Fruit fly (Drosophila melanogaster) whole organism, embryonic: ENCODE results near the gene CG11698.

Experiments used
- C15 ChIP-seq: fragments of 200-800 bp; sonication (Bioruptor generic); IDR thresholded peaks from 3 replicates; pipeline ENCODE4 v1.3.6; 2022; ENCODE audit warnings: missing biosample characterization, missing genetic modification characterization
- CG10366 ChIP-seq: fragments of 200-800 bp; sonication (Bioruptor generic); IDR thresholded peaks from 2 replicates; pipeline ENCODE4 v1.3.6; 2022; ENCODE audit warnings: missing biosample characterization, missing genetic modification characterization
- CG12391 ChIP-seq: fragments of 200-800 bp; sonication (Bioruptor generic); optimal IDR thresholded peaks from 3 replicates; lab custom pipeline; 2018; ENCODE audit warnings: missing biosample characterization, mild to moderate bottlenecking, missing genetic modification characterization, moderate library complexity
- CG13296 ChIP-seq: fragments of 200-800 bp; sonication (Bioruptor generic); optimal IDR thresholded peaks from 3 replicates; lab custom pipeline; 2018; ENCODE audit warnings: missing biosample characterization, mild to moderate bottlenecking, missing genetic modification characterization
- CG18011 ChIP-seq: fragments of 200-800 bp; sonication (Bioruptor generic); optimal IDR thresholded peaks from 2 replicates; lab custom pipeline; 2017; ENCODE audit warnings: missing biosample characterization, missing genetic modification characterization, mild to moderate bottlenecking, moderate library complexity, missing genotype
- CG2116 ChIP-seq: fragments of 200-800 bp; sonication (Bioruptor generic); optimal IDR thresholded peaks from 3 replicates; lab custom pipeline; 2018; ENCODE audit warnings: missing biosample characterization, mild to moderate bottlenecking, missing genetic modification characterization
- CG2678 ChIP-seq: fragments of 200-800 bp; sonication (Bioruptor generic); optimal IDR thresholded peaks from 3 replicates; lab custom pipeline; 2019; ENCODE audit warnings: missing biosample characterization, mild to moderate bottlenecking, missing genetic modification characterization, moderate library complexity
- CG32767 ChIP-seq: fragments of 200-800 bp; sonication (Bioruptor generic); IDR thresholded peaks from 2 replicates; pipeline ENCODE4 v1.3.6; 2022; ENCODE audit warnings: missing biosample characterization, missing genetic modification characterization
- CG32772 ChIP-seq: fragments of 200-800 bp; sonication (Bioruptor generic); IDR thresholded peaks from 2 replicates; pipeline ENCODE4 v1.3.6; 2022; ENCODE audit warnings: missing biosample characterization, missing genetic modification characterization
- CG4617 ChIP-seq: fragments of 200-800 bp; sonication (Bioruptor generic); optimal IDR thresholded peaks from 3 replicates; lab custom pipeline; 2016; ENCODE audit warnings: missing biosample characterization, missing genetic modification characterization, borderline replicate concordance
- CG5953 ChIP-seq: fragments of 200-800 bp; sonication (Bioruptor generic); IDR thresholded peaks from 2 replicates; pipeline ENCODE4 v1.3.6; 2022; ENCODE audit warnings: missing biosample characterization, missing genetic modification characterization
- CG6765 ChIP-seq: fragments of 200-800 bp; sonication (Bioruptor generic); optimal IDR thresholded peaks from 3 replicates; lab custom pipeline; 2017; ENCODE audit warnings: missing biosample characterization, mild to moderate bottlenecking, missing genetic modification characterization
- CG9437 ChIP-seq: fragments of 200-800 bp; sonication (Bioruptor generic); optimal IDR thresholded peaks from 2 replicates; lab custom pipeline; 2018; ENCODE audit warnings: missing biosample characterization, mild to moderate bottlenecking, missing genetic modification characterization
- D19A ChIP-seq: fragments of 200-800 bp; optimal IDR thresholded peaks from 3 replicates; lab custom pipeline; 2019; ENCODE audit warnings: missing biosample characterization, mild to moderate bottlenecking, missing genetic modification characterization, moderate library complexity
- Dbx ChIP-seq: fragments of 200-800 bp; sonication (Bioruptor generic); IDR thresholded peaks from 3 replicates; pipeline ENCODE4 v1.3.6; 2022; ENCODE audit warnings: missing biosample characterization, missing genetic modification characterization
- Dek ChIP-seq: fragments of 200-800 bp; sonication (Bioruptor generic); optimal IDR thresholded peaks from 3 replicates; lab custom pipeline; 2019; ENCODE audit warnings: missing biosample characterization, mild to moderate bottlenecking, missing genetic modification characterization, moderate library complexity
- E2f1 ChIP-seq: fragments of 200-800 bp; sonication (Bioruptor generic); IDR thresholded peaks from 2 replicates; pipeline ENCODE4 v1.3.6; 2022; ENCODE audit warnings: missing biosample characterization, missing genetic modification characterization
- Eip74EF ChIP-seq, 2 experiments: fragments of 200-800 bp in 1 of 2; fragments of >200 bp in 1 of 2; sonication (Bioruptor generic) in 1 of 2; optimal IDR thresholded peaks; 2 replicates each; lab custom pipeline; 2017 to 2019; ENCODE audit warnings: missing biosample characterization in 2 of 2, missing genetic modification characterization in 2 of 2, mild to moderate bottlenecking in 1 of 2, moderate library complexity in 1 of 2
- Ets97D ChIP-seq: fragments of 200-800 bp; sonication (Bioruptor generic); optimal IDR thresholded peaks from 3 replicates; lab custom pipeline; 2016; ENCODE audit warnings: missing biosample characterization, missing genetic modification characterization
- Hand ChIP-seq: fragments of 200-800 bp; sonication (Bioruptor generic); optimal IDR thresholded peaks from 2 replicates; lab custom pipeline; 2017; ENCODE audit warnings: mild to moderate bottlenecking, missing biosample characterization, missing genetic modification reagents, missing genetic modification characterization
- HmgD ChIP-seq: fragments of 200-800 bp; sonication (Bioruptor generic); optimal IDR thresholded peaks from 3 replicates; lab custom pipeline; 2016; ENCODE audit warnings: missing biosample characterization, missing genetic modification characterization
- HmgZ ChIP-seq: fragments of 200-800 bp; sonication (Bioruptor generic); optimal IDR thresholded peaks from 2 replicates; lab custom pipeline; 2018; ENCODE audit warnings: missing biosample characterization, mild to moderate bottlenecking, missing genetic modification characterization
- Hmx ChIP-seq: fragments of 200-800 bp; sonication (Bioruptor generic); optimal IDR thresholded peaks from 2 replicates; lab custom pipeline; 2016; ENCODE audit warnings: missing biosample characterization, missing genetic modification characterization
- Lhr ChIP-seq: fragments of 200-800 bp; sonication (Bioruptor generic); optimal IDR thresholded peaks from 3 replicates; lab custom pipeline; 2017; ENCODE audit warnings: mild to moderate bottlenecking, missing biosample characterization, missing genetic modification reagents, missing genetic modification characterization
- Med ChIP-seq: fragments of 200-800 bp; sonication (Bioruptor generic); peaks from one replicate; lab custom pipeline; 2016; ENCODE audit warnings: missing biosample characterization, missing genetic modification characterization, mild to moderate bottlenecking, inconsistent platforms, moderate library complexity
- Mrtf ChIP-seq: fragments of 200-800 bp; sonication (Bioruptor generic); IDR thresholded peaks from 3 replicates; pipeline ENCODE4 v1.3.6; 2022; ENCODE audit warnings: missing biosample characterization, missing genetic modification characterization
- NC2α ChIP-seq: fragments of 200-800 bp; sonication (Bioruptor generic); optimal IDR thresholded peaks from 2 replicates; lab custom pipeline; 2016; ENCODE audit warnings: missing biosample characterization, missing genetic modification characterization
- Ssrp ChIP-seq: fragments of 200-800 bp; sonication (Bioruptor generic); optimal IDR thresholded peaks from 2 replicates; lab custom pipeline; 2018; ENCODE audit warnings: missing biosample characterization, mild to moderate bottlenecking, missing genetic modification characterization, moderate library complexity
- YL-1 ChIP-seq: fragments of 200-800 bp; sonication (Bioruptor generic); optimal IDR thresholded peaks from 3 replicates; lab custom pipeline; 2017; ENCODE audit warnings: missing biosample characterization, mild to moderate bottlenecking, missing genetic modification characterization
- ap ChIP-seq: fragments of 200-800 bp; sonication (Bioruptor generic); IDR thresholded peaks from 2 replicates; pipeline ENCODE4 v1.3.6; 2022; ENCODE audit warnings: missing biosample characterization, missing genetic modification characterization
- corto ChIP-seq: fragments of 200-800 bp; sonication (Bioruptor generic); optimal IDR thresholded peaks from 2 replicates; lab custom pipeline; 2016; ENCODE audit warnings: missing biosample characterization, mild to moderate bottlenecking, missing genetic modification characterization, moderate library complexity
- dmrt11E ChIP-seq: fragments of 200-800 bp; sonication (Bioruptor generic); optimal IDR thresholded peaks from 3 replicates; lab custom pipeline; 2018; ENCODE audit warnings: missing biosample characterization, mild to moderate bottlenecking, missing genetic modification characterization, moderate library complexity
- eve ChIP-seq, 2 experiments: fragments of >200 bp; optimal IDR thresholded peaks; 2 replicates each; lab custom pipeline; 2017; ENCODE audit warnings: missing biosample characterization in 2 of 2, missing genetic modification characterization in 2 of 2
- ewg ChIP-seq: fragments of 200-800 bp; sonication (Bioruptor generic); optimal IDR thresholded peaks from 3 replicates; lab custom pipeline; 2017; ENCODE audit warnings: mild to moderate bottlenecking, missing biosample characterization, missing genetic modification reagents, missing genetic modification characterization
- hb ChIP-seq: fragments of 200-800 bp; sonication (Bioruptor generic); IDR thresholded peaks from 3 replicates; pipeline ENCODE4 v1.3.6; 2022; ENCODE audit warnings: missing biosample characterization, missing genetic modification characterization; ENCODE audit not compliant: partially characterized antibody
- her ChIP-seq: fragments of 200-800 bp; sonication (Bioruptor generic); optimal IDR thresholded peaks from 2 replicates; lab custom pipeline; 2016; ENCODE audit warnings: missing biosample characterization, missing genetic modification characterization
- knrl ChIP-seq: fragments of 200-800 bp; sonication (Bioruptor generic); IDR thresholded peaks from 3 replicates; pipeline ENCODE4 v1.3.6; 2022; ENCODE audit warnings: missing biosample characterization, missing genetic modification characterization; ENCODE audit not compliant: partially characterized antibody
- lmd ChIP-seq: fragments of 200-800 bp; sonication (Bioruptor generic); IDR thresholded peaks from 2 replicates; pipeline ENCODE4 v1.3.6; 2022; ENCODE audit warnings: missing biosample characterization, missing genetic modification characterization
- lola ChIP-seq, 3 experiments: fragments of >200 bp in 2 of 3; fragments of 200-800 bp in 1 of 3; sonication (Bioruptor generic) in 1 of 3; optimal IDR thresholded peaks; 2 replicates each; lab custom pipeline; 2017 to 2019; ENCODE audit warnings: missing biosample characterization in 3 of 3, missing genetic modification characterization in 3 of 3, mild to moderate bottlenecking in 1 of 3, moderate library complexity in 1 of 3
- nau ChIP-seq: fragments of 200-800 bp; sonication (Bioruptor generic); optimal IDR thresholded peaks from 3 replicates; lab custom pipeline; 2017; ENCODE audit warnings: missing biosample characterization, mild to moderate bottlenecking, missing genetic modification characterization, missing genetic modification reagents
- nerfin-2 ChIP-seq: fragments of 200-800 bp; sonication (Bioruptor generic); IDR thresholded peaks from 2 replicates; pipeline ENCODE4 v1.3.6; 2022; ENCODE audit warnings: missing biosample characterization, missing genetic modification characterization; ENCODE audit not compliant: partially characterized antibody
- pho ChIP-seq: fragments of 200-800 bp; sonication (Bioruptor generic); optimal IDR thresholded peaks from 2 replicates; lab custom pipeline; 2016; ENCODE audit warnings: missing biosample characterization, missing genetic modification characterization
- phol ChIP-seq: fragments of 200-800 bp; sonication (Bioruptor generic); optimal IDR thresholded peaks from 3 replicates; lab custom pipeline; 2018; ENCODE audit warnings: missing biosample characterization, mild to moderate bottlenecking, missing genetic modification characterization, moderate library complexity
- rib ChIP-seq: fragments of 200-800 bp; sonication (Bioruptor generic); IDR thresholded peaks from 2 replicates; pipeline ENCODE4 v1.3.6; 2022; ENCODE audit warnings: missing biosample characterization, missing genetic modification characterization
- salm ChIP-seq: fragments of 200-800 bp; sonication (Bioruptor generic); optimal IDR thresholded peaks from 2 replicates; lab custom pipeline; 2018; ENCODE audit warnings: missing biosample characterization, mild to moderate bottlenecking, missing genetic modification characterization
- sc ChIP-seq, 3 experiments: fragments of >200 bp in 2 of 3; fragments of 200-800 bp in 1 of 3; sonication (Bioruptor generic) in 1 of 3; optimal IDR thresholded peaks; 2 replicates in 2 of 3; 3 replicates in 1 of 3; lab custom pipeline; 2017; ENCODE audit warnings: mild to moderate bottlenecking in 1 of 3, missing biosample characterization in 1 of 3, missing genetic modification characterization in 1 of 3, missing genetic modification reagents in 1 of 3
- unc-4 ChIP-seq: fragments of 200-800 bp; sonication (Bioruptor generic); IDR thresholded peaks from 2 replicates; pipeline ENCODE4 v1.3.6; 2022; ENCODE audit warnings: missing biosample characterization, missing genetic modification characterization; ENCODE audit not compliant: partially characterized antibody
- wdn ChIP-seq: fragments of 200-800 bp; sonication (Bioruptor generic); IDR thresholded peaks from 2 replicates; pipeline ENCODE4 v1.3.6; 2022; ENCODE audit warnings: missing biosample characterization, missing genetic modification characterization
- yki ChIP-seq: fragments of >200 bp; optimal IDR thresholded peaks from 3 replicates; lab custom pipeline; 2018

Gene CG11698

dm6 chr3R:8362259-8362876, 50.4 kb downstream of the CG11698 start, which contains the start of the genes Veneno and CG7963 (continued):
- peak; percentile 24 for TF ChIP-seq Med
- no peak for TF ChIP-seq salm (tag; lab: Kevin White, UChicago)
- no peak for TF ChIP-seq her (GFP tag; lab: Kevin White, UChicago)
- no peak for TF ChIP-seq ap (GFP tag; lab: Robert Waterston, UW)
- peak; percentile 16 for TF ChIP-seq HmgZ (tag; lab: Kevin White, UChicago)
- TF ChIP-seq CG12391: peak; percentile 67
- TF ChIP-seq Ssrp (tag; lab: Kevin White, UChicago): peak; percentile 36
- TF ChIP-seq eve (GFP tag; optimal IDR thresholded peaks at IDR 0.05; lab: Kevin White, UChicago): no peak
- peak; percentile 19 for TF ChIP-seq dmrt11E (tag; lab: Kevin White, UChicago)
- no peak for TF ChIP-seq NC2α (GFP tag; lab: Kevin White, UChicago)
- 0 out of 3 replicates have a peak, but pooled peaks have one; percentile 40 for TF ChIP-seq knrl
- TF ChIP-seq Dek (tag; lab: Kevin White, UChicago): peak; percentile 5
- TF ChIP-seq hb (GFP tag; lab: Robert Waterston, UW): no peak
- TF ChIP-seq CG32772 (GFP tag; lab: Robert Waterston, UW): no peak
- no peak for TF ChIP-seq CG13296 (GFP tag; lab: Kevin White, UChicago)
- no peak for TF ChIP-seq wdn (GFP tag; lab: Robert Waterston, UW)
- TF ChIP-seq C15 (GFP tag; lab: Robert Waterston, UW): no peak
- peak in 2 of 3 experiments; percentile 19 to 79 for TF ChIP-seq lola (GFP tag; optimal IDR thresholded peaks at IDR 0.05; lab: Kevin White, UChicago)
- TF ChIP-seq phol: peak; percentile 54
- TF ChIP-seq CG10366 (GFP tag; lab: Robert Waterston, UW): no peak
- TF ChIP-seq rib (GFP tag; lab: Robert Waterston, UW): no peak
- no peak for TF ChIP-seq unc-4 (GFP tag; lab: Robert Waterston, UW)
- no peak for TF ChIP-seq Dbx (GFP tag; lab: Robert Waterston, UW)
- peak; percentile 20 for TF ChIP-seq YL-1 (GFP tag; lab: Kevin White, UChicago)
- no peak for TF ChIP-seq CG2678 (tag; lab: Kevin White, UChicago)
- TF ChIP-seq CG5953 (GFP tag; lab: Robert Waterston, UW): no peak
- TF ChIP-seq D19A (tag; lab: Kevin White, UChicago): peak; percentile 43
- TF ChIP-seq Lhr (GFP tag; lab: Kevin White, UChicago): peak; percentile 65
- peak; percentile 58 for TF ChIP-seq CG2116 (GFP tag; lab: Kevin White, UChicago)
- TF ChIP-seq Eip74EF (GFP tag; optimal IDR thresholded peaks at IDR 0.05; lab: Kevin White, UChicago): peak in 1 of 2 experiments; percentile 6
- no peak for TF ChIP-seq nau (GFP tag; lab: Kevin White, UChicago)
- peak; percentile 27 for TF ChIP-seq Ets97D (GFP tag; lab: Kevin White, UChicago)
- TF ChIP-seq sc (optimal IDR thresholded peaks at IDR 0.05; lab: Kevin White, UChicago): no peak
- no peak for TF ChIP-seq sc (GFP tag; optimal IDR thresholded peaks at IDR 0.05; lab: Kevin White, UChicago)
- no peak for TF ChIP-seq yki
- TF ChIP-seq CG18011 (GFP tag; lab: Kevin White, UChicago): no peak
- no peak for TF ChIP-seq Hmx (GFP tag; lab: Kevin White, UChicago)
- TF ChIP-seq HmgD (GFP tag; lab: Kevin White, UChicago): no peak
- no peak for TF ChIP-seq pho (GFP tag; lab: Kevin White, UChicago)
- no peak for TF ChIP-seq corto (GFP tag; lab: Kevin White, UChicago)
- TF ChIP-seq lmd (GFP tag; lab: Robert Waterston, UW): no peak
- TF ChIP-seq CG32767 (GFP tag; lab: Robert Waterston, UW): no peak
- no peak for TF ChIP-seq CG9437 (GFP tag; lab: Kevin White, UChicago)
- no peak for TF ChIP-seq CG6765 (GFP tag; lab: Kevin White, UChicago)
- TF ChIP-seq Mrtf (GFP tag; lab: Robert Waterston, UW): no peak
- TF ChIP-seq nerfin-2 (GFP tag; lab: Robert Waterston, UW): no peak
- TF ChIP-seq ewg: peak; percentile 86
- no peak for TF ChIP-seq Hand (GFP tag; lab: Kevin White, UChicago)
- peak; percentile 65 for TF ChIP-seq CG4617 (GFP tag; lab: Kevin White, UChicago)
- TF ChIP-seq E2f1 (GFP tag; lab: Robert Waterston, UW): no peak
